Comparison of ENCODE assay signal across 3 worm cellular contexts in the genomic region with DNA sequence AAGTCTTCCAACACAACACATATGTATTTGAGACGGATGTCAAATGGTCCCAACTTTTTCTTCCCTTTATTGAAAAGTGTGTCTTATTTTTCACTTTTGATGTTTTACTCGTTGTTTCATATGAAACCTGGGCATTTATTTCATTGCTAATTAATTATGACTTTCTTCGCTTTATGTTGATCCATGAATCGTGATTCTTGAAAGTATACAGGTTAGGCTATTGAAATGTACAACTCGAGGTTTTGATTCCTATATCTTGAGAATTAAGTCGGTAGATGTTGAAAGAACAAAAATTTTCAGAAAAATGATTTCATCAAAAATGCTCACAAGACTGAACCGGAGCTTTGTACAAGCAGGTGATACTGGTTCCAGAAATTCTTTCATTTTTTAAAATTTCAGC.
TF ChIP-seq lines count a peak whose summit lies in the region.

A gene (plus strand): TSS at position 301 of the 400 bp plus-strand sequence.

TF ChIP-seq in whole organism, L1 larva, 84 proteins besides CTCF, POLR2A, EP300 and RAD21:
- no peak for TF ChIP-seq sptf-1 (tag; optimal IDR thresholded peaks at IDR 0.05; lab: Kevin White, UChicago)
- peak; percentile 27 for TF ChIP-seq aly-2 (tag; optimal IDR thresholded peaks at IDR 0.05; lab: Kevin White, UChicago)
- TF ChIP-seq nhr-71 (tag; optimal IDR thresholded peaks at IDR 0.05; lab: Kevin White, UChicago), result no peak
- TF ChIP-seq dsc-1 (tag; optimal IDR thresholded peaks at IDR 0.05; lab: Kevin White, UChicago), result no peak

TF ChIP-seq in whole organism, L4 larva, 104 proteins besides CTCF, POLR2A, EP300 and RAD21:
- TF ChIP-seq ztf-7 (tag; optimal IDR thresholded peaks at IDR 0.05; lab: Kevin White, UChicago) (no peak), arid-1 (GFP tag; conservative IDR thresholded peaks at IDR 0.05; lab: Robert Waterston, UW) (0 out of 2 replicates have a peak, but pooled peaks have one; percentile 22), F49E8.2 (tag; optimal IDR thresholded peaks at IDR 0.05; lab: Kevin White, UChicago; ENCODE audit: borderline replicate concordance) (peak; percentile 0)

TF ChIP-seq in whole organism, young adult, 124 proteins besides CTCF, POLR2A, EP300 and RAD21:
- TF ChIP-seq unc-62 (GFP tag; optimal IDR thresholded peaks at IDR 0.05; lab: Kevin White, UChicago), result no peak
- TF ChIP-seq ama-1 (optimal IDR thresholded peaks at IDR 0.05; lab: Kevin White, UChicago), result no peak
- TF ChIP-seq ama-1 (GFP tag; optimal IDR thresholded peaks at IDR 0.05; lab: Kevin White, UChicago), result peak in 1 of 2 experiments; percentile 41
- 0 out of 2 replicates have a peak, but pooled peaks have one; percentile 11 for TF ChIP-seq hsf-1 (GFP tag; IDR thresholded peaks at IDR 0.05; lab: Robert Waterston, UW)
- peak; percentile 45 for TF ChIP-seq ekl-4 (GFP tag; IDR thresholded peaks at IDR 0.05; lab: Robert Waterston, UW)
- TF ChIP-seq lir-1 (GFP tag; conservative IDR thresholded peaks at IDR 0.05; lab: Robert Waterston, UW), result no peak
- no peak for TF ChIP-seq aptf-3 (GFP tag; IDR thresholded peaks at IDR 0.05; lab: Robert Waterston, UW)
- no peak for TF ChIP-seq F23B12.7 (tag; optimal IDR thresholded peaks at IDR 0.05; lab: Kevin White, UChicago; ENCODE audit: insufficient read depth)
- peak; percentile 29; the same call in 1 of the 2 replicates for TF ChIP-seq B0336.3 (GFP tag; IDR thresholded peaks at IDR 0.05; lab: Robert Waterston, UW)
- TF ChIP-seq let-526 (GFP tag; IDR thresholded peaks at IDR 0.05; lab: Robert Waterston, UW), result no peak
- no peak for TF ChIP-seq ztf-26 (tag; optimal IDR thresholded peaks at IDR 0.05; lab: Kevin White, UChicago)
- no peak for TF ChIP-seq mcd-1 (GFP tag; IDR thresholded peaks at IDR 0.05; lab: Robert Waterston, UW)
- TF ChIP-seq madf-6 (GFP tag; IDR thresholded peaks at IDR 0.05; lab: Robert Waterston, UW), result peak; percentile 41; the same call in 1 of the 2 replicates
- TF ChIP-seq ceh-58 (GFP tag; IDR thresholded peaks at IDR 0.05; lab: Robert Waterston, UW), result no peak
